Worm (Caenorhabditis elegans) whole organism, early embryonic: ENCODE results near the gene spat-3.
A peak's percentile ranks its signal among the peaks of the same experiment; 100 is the strongest.

ENCODE experiments used
- hmg-4 ChIP-seq: fragments of 200-800 bp; sonication (Bioruptor generic); optimal IDR thresholded peaks from 2 replicates; lab custom pipeline; 2018; ENCODE audit warnings: mild to moderate bottlenecking, missing genetic modification characterization, missing compliant biosample characterization
- sea-1 ChIP-seq: fragments of 200-800 bp; sonication (Bioruptor generic); conservative IDR thresholded peaks from 2 replicates; pipeline ENCODE4 v1.3.6; 2022; ENCODE audit warnings: missing genetic modification characterization, missing compliant biosample characterization

- TF ChIP-seq hmg-4 (GFP tag; lab: Kevin White, UChicago) (peak; percentile 37), sea-1 (GFP tag; lab: Robert Waterston, UW) (no peak)
Observed at ce11 chrX:4620019-4620418, 14.3 kb upstream of the spat-3 start.
